Worm (Caenorhabditis elegans) whole organism, midembryonic: Measurements from ENCODE around the gene F26F4.8.

Experiments
- T22C8.4 ChIP-seq: fragments of 200-800 bp; sonication (Bioruptor generic); IDR thresholded peaks from 2 replicates; pipeline ENCODE4 v1.3.6; 2022; ENCODE audit warnings: missing genetic modification characterization, missing compliant biosample characterization
- cog-1 ChIP-seq: sonication (generic microtip); optimal IDR thresholded peaks from 2 replicates; lab custom pipeline; 2016; ENCODE audit warnings: missing genetic modification characterization, missing compliant biosample characterization
- flt-1 ChIP-seq: fragments of 200-800 bp; sonication (Bioruptor generic); IDR thresholded peaks from 2 replicates; pipeline ENCODE4 v1.3.6; 2022; ENCODE audit warnings: missing genetic modification characterization, missing compliant biosample characterization
- klf-2 ChIP-seq: fragments of 200-800 bp; sonication (Bioruptor generic); conservative IDR thresholded peaks from 2 replicates; pipeline ENCODE4 v1.3.6; 2022; ENCODE audit warnings: missing genetic modification reagents, missing genetic modification characterization, missing compliant biosample characterization
- med-1 ChIP-seq: sonication (generic microtip); optimal IDR thresholded peaks from 2 replicates; lab custom pipeline; 2017; ENCODE audit warnings: missing genetic modification characterization, mild to moderate bottlenecking, missing compliant biosample characterization, antibody characterized with exemption, missing genetic modification reagents; ENCODE audit not compliant: insufficient read depth
- ref-1 ChIP-seq: fragments of 200-800 bp; sonication (Bioruptor generic); conservative IDR thresholded peaks from 2 replicates; pipeline ENCODE4 v1.3.6; 2022; ENCODE audit warnings: missing genetic modification reagents, missing genetic modification characterization, missing compliant biosample characterization
- tab-1 ChIP-seq: fragments of 200-800 bp; sonication (Bioruptor generic); IDR thresholded peaks from 2 replicates; pipeline ENCODE4 v1.3.6; 2022; ENCODE audit warnings: missing genetic modification characterization, missing compliant biosample characterization
- ztf-23 ChIP-seq: fragments of 200-800 bp; sonication (Bioruptor generic); IDR thresholded peaks from 2 replicates; pipeline ENCODE4 v1.3.6; 2022; ENCODE audit warnings: missing genetic modification reagents, missing genetic modification characterization, missing compliant biosample characterization
- ztf-29 ChIP-seq: fragments of 200-800 bp; sonication (Bioruptor generic); IDR thresholded peaks from 2 replicates; pipeline ENCODE4 v1.3.6; 2022; ENCODE audit warnings: missing genetic modification reagents, missing genetic modification characterization, missing compliant biosample characterization

F26F4.8 gene

ce11 chrIII:4875663-4876062, 29.6 kb downstream of the F26F4.8 start:
- TF ChIP-seq ztf-23 (GFP tag; lab: Robert Waterston, UW) (no peak), klf-2 (GFP tag; lab: Robert Waterston, UW) (no peak), flt-1 (GFP tag; lab: Robert Waterston, UW) (no peak), ref-1 (GFP tag; lab: Robert Waterston, UW) (no peak), ztf-29 (GFP tag; lab: Robert Waterston, UW) (no peak), cog-1 (tag; lab: Kevin White, UChicago) (no peak), tab-1 (GFP tag; lab: Robert Waterston, UW) (no peak), T22C8.4 (no peak), med-1 (no peak)

- TF ChIP-seq flt-1 (GFP tag; lab: Robert Waterston, UW): no peak
- no peak for TF ChIP-seq ref-1 (GFP tag; lab: Robert Waterston, UW)
- no peak for TF ChIP-seq cog-1 (tag; lab: Kevin White, UChicago)
- TF ChIP-seq ztf-29 (GFP tag; lab: Robert Waterston, UW): no peak
- TF ChIP-seq med-1: no peak
- no peak for TF ChIP-seq tab-1 (GFP tag; lab: Robert Waterston, UW)
- no peak for TF ChIP-seq ztf-23 (GFP tag; lab: Robert Waterston, UW)
- TF ChIP-seq klf-2 (GFP tag; lab: Robert Waterston, UW): no peak
- TF ChIP-seq T22C8.4: no peak
Observed at ce11 chrIII:4874671-4875070, 30.6 kb downstream of the F26F4.8 start, which contains the start of gene C35D10.12. C35D10.12 (minus strand) TSS chrIII:4874771.

- TF ChIP-seq ztf-29 (GFP tag; lab: Robert Waterston, UW): no peak
- no peak for TF ChIP-seq flt-1 (GFP tag; lab: Robert Waterston, UW)
- no peak for TF ChIP-seq ztf-23 (GFP tag; lab: Robert Waterston, UW)
- TF ChIP-seq tab-1 (GFP tag; lab: Robert Waterston, UW): no peak
- no peak for TF ChIP-seq T22C8.4
- no peak for TF ChIP-seq cog-1 (tag; lab: Kevin White, UChicago)
- no peak for TF ChIP-seq klf-2 (GFP tag; lab: Robert Waterston, UW)
- TF ChIP-seq med-1: no peak
- TF ChIP-seq ref-1 (GFP tag; lab: Robert Waterston, UW): no peak
Observed at ce11 chrIII:4873395-4873794, 31.9 kb downstream of the F26F4.8 start.

- TF ChIP-seq ztf-29 (GFP tag; lab: Robert Waterston, UW): no peak
- no peak for TF ChIP-seq med-1
- no peak for TF ChIP-seq T22C8.4
- TF ChIP-seq ztf-23 (GFP tag; lab: Robert Waterston, UW): no peak
- no peak for TF ChIP-seq cog-1 (tag; lab: Kevin White, UChicago)
- TF ChIP-seq klf-2 (GFP tag; lab: Robert Waterston, UW): no peak
- TF ChIP-seq tab-1 (GFP tag; lab: Robert Waterston, UW): no peak
- TF ChIP-seq ref-1 (GFP tag; lab: Robert Waterston, UW): no peak
- TF ChIP-seq flt-1 (GFP tag; lab: Robert Waterston, UW): no peak
Observed at ce11 chrIII:4870478-4870877, 34.8 kb downstream of the F26F4.8 start, which contains the start of gene gipc-1. gipc-1 (plus strand) TSS chrIII:4870778.

- TF ChIP-seq flt-1 (GFP tag; lab: Robert Waterston, UW) (no peak), cog-1 (tag; lab: Kevin White, UChicago) (no peak), klf-2 (GFP tag; lab: Robert Waterston, UW) (no peak), T22C8.4 (no peak), med-1 (no peak), tab-1 (GFP tag; lab: Robert Waterston, UW) (no peak), ref-1 (GFP tag; lab: Robert Waterston, UW) (no peak), ztf-23 (GFP tag; lab: Robert Waterston, UW) (no peak), ztf-29 (GFP tag; lab: Robert Waterston, UW) (no peak)
Observed at ce11 chrIII:4868643-4869042, 36.6 kb downstream of the F26F4.8 start, which contains the start of the genes msd-4 and C35D10.3. msd-4 (minus strand) TSS chrIII:4868743. C35D10.3 (plus strand) TSS chrIII:4868921.

- TF ChIP-seq klf-2 (GFP tag; lab: Robert Waterston, UW): no peak
- TF ChIP-seq T22C8.4: no peak
- TF ChIP-seq flt-1 (GFP tag; lab: Robert Waterston, UW): no peak
- no peak for TF ChIP-seq tab-1 (GFP tag; lab: Robert Waterston, UW)
- TF ChIP-seq med-1: no peak
- TF ChIP-seq cog-1 (tag; lab: Kevin White, UChicago): no peak
- TF ChIP-seq ztf-29 (GFP tag; lab: Robert Waterston, UW): no peak
- TF ChIP-seq ztf-23 (GFP tag; lab: Robert Waterston, UW): no peak
- no peak for TF ChIP-seq ref-1 (GFP tag; lab: Robert Waterston, UW)
Observed at ce11 chrIII:4866762-4867161, 38.5 kb downstream of the F26F4.8 start, which contains the start of gene C35D10.17. C35D10.17 (plus strand) TSS chrIII:4867062.

- TF ChIP-seq ztf-23 (GFP tag; lab: Robert Waterston, UW): no peak
- TF ChIP-seq klf-2 (GFP tag; lab: Robert Waterston, UW): no peak
- no peak for TF ChIP-seq med-1
- TF ChIP-seq cog-1 (tag; lab: Kevin White, UChicago): no peak
- no peak for TF ChIP-seq T22C8.4
- TF ChIP-seq ref-1 (GFP tag; lab: Robert Waterston, UW): no peak
- TF ChIP-seq ztf-29 (GFP tag; lab: Robert Waterston, UW): no peak
- TF ChIP-seq tab-1 (GFP tag; lab: Robert Waterston, UW): no peak
- TF ChIP-seq flt-1 (GFP tag; lab: Robert Waterston, UW): no peak
Observed at ce11 chrIII:4863127-4863526, 42.1 kb downstream of the F26F4.8 start, which contains the start of gene coq-8. coq-8 (plus strand) TSS chrIII:4863427.

- TF ChIP-seq ref-1 (GFP tag; lab: Robert Waterston, UW) (no peak), cog-1 (tag; lab: Kevin White, UChicago) (no peak), klf-2 (GFP tag; lab: Robert Waterston, UW) (no peak), ztf-23 (GFP tag; lab: Robert Waterston, UW) (no peak), ztf-29 (GFP tag; lab: Robert Waterston, UW) (no peak), flt-1 (GFP tag; lab: Robert Waterston, UW) (no peak), tab-1 (GFP tag; lab: Robert Waterston, UW) (no peak), med-1 (no peak), T22C8.4 (no peak)
Observed at ce11 chrIII:4861744-4862401, 43.4 kb downstream of the F26F4.8 start, which contains the start of the genes C35D10.10 and C35D10.5. C35D10.10 (minus strand) TSS chrIII:4861794. C35D10.5 (plus strand) TSS chrIII:4862351.

ce11 chrIII:4859039-4859438, 46.2 kb downstream of the F26F4.8 start, which contains the start of gene C35D10.6:
C35D10.6 (plus strand) TSS chrIII:4859339.
- no peak for TF ChIP-seq ref-1 (GFP tag; lab: Robert Waterston, UW)
- TF ChIP-seq med-1: no peak
- no peak for TF ChIP-seq flt-1 (GFP tag; lab: Robert Waterston, UW)
- no peak for TF ChIP-seq ztf-29 (GFP tag; lab: Robert Waterston, UW)
- TF ChIP-seq klf-2 (GFP tag; lab: Robert Waterston, UW): no peak
- no peak for TF ChIP-seq ztf-23 (GFP tag; lab: Robert Waterston, UW)
- TF ChIP-seq tab-1 (GFP tag; lab: Robert Waterston, UW): no peak
- TF ChIP-seq cog-1 (tag; lab: Kevin White, UChicago): no peak
- no peak for TF ChIP-seq T22C8.4
